Worm (Caenorhabditis elegans) whole organism, L4/young adult: ENCODE measurements around the gene M02E1.3.
A peak's percentile ranks its signal among the peaks of the same experiment; 100 is the strongest.
"Not testable (repeated sequence)": the region's sequence is repeated elsewhere in the genome, so short reads cannot be mapped to it uniquely, and the experiment has no call there.

ENCODE experiments used
- W03F9.2 ChIP-seq: fragments of 150-350 bp; optimal IDR thresholded peaks from 2 replicates; lab custom pipeline; 2014; ENCODE audit warnings: missing biosample characterization, missing genetic modification characterization
- dao-5 ChIP-seq: sonication (generic microtip); optimal IDR thresholded peaks from 2 replicates; lab custom pipeline; 2016; ENCODE audit warnings: missing genotype, missing genetic modification characterization, moderate library complexity, missing compliant biosample characterization
- him-1 ChIP-seq: sonication (generic microtip); optimal IDR thresholded peaks from 2 replicates; lab custom pipeline; 2016; ENCODE audit warnings: missing genotype, missing genetic modification reagents, missing genetic modification characterization, missing compliant biosample characterization

Gene M02E1.3

DNA sequence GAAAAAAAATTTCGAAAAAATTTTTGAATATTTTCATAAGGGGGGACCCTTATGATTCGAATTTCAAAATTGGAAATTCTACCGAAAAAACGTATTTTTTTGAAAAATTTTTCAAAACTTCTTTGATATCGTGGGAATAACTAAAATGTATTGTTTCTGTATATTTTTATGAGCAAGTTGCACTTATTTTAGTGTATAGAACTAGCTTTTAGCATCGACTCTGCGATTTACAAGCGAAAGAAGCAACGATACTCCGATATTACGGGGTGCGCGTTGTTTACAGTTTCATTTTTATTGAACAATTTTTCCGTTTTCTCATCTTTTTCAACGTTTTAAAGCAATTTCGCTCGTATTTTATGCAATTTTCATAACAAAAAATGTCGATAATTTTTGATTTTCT lies at the start of gene M02E1.3:
Gene M02E1.3 (plus strand): TSS at position 301 of the 400 bp plus-strand sequence.
- not testable (repeated sequence) for TF ChIP-seq him-1, dao-5, W03F9.2 (tag; lab: Kevin White, UChicago)

DNA sequence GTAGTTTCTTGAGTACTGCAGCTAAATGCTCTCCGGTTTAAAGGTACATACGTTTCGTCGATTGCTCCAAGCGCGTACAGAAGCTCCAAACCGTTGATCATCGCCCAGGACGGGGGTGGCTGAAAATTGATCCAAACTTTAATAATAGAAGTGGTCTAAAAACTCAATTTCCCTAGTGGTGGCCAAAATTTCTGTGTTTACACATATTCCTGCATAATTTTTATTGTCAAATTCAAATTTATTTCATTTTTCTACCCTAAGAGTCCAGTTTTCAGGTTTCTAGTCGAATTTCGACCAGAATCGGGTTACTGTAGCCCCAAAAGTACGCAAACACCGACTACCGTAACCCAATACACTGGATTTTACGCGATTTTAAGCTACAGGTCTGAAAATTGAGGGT lies 48.4 kb upstream of the M02E1.3 start, which contains the start of gene Y108F1.5:
Gene Y108F1.5 (minus strand): TSS at position 101 of the 400 bp plus-strand sequence.
- not testable (repeated sequence) for TF ChIP-seq W03F9.2, dao-5, him-1 (tag; lab: Kevin White, UChicago)

DNA sequence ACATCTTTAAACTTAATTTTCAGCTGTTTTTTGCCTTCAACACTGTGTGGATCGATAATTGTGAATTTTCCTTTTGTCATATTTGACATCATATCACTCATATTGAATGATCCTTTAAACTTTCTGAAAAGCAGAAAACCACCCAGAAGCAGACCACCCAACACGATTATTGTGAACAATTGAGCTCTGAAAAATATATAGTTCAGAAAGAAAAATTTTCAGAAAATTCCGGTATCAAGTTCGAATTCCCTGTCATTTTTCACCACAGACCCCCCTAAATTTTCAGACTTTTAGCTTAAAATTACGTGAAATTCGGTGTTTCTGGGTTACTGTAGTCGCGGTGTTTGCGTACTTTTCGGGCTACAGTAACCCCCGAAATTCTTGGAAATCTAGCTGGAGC lies 36.2 kb upstream of the M02E1.3 start, which contains the start of gene Y47C4A.1:
Gene Y47C4A.1 (minus strand): TSS at position 101 of the 400 bp plus-strand sequence.
- TF ChIP-seq W03F9.2, him-1, dao-5 (tag; lab: Kevin White, UChicago): not testable (repeated sequence)

DNA sequence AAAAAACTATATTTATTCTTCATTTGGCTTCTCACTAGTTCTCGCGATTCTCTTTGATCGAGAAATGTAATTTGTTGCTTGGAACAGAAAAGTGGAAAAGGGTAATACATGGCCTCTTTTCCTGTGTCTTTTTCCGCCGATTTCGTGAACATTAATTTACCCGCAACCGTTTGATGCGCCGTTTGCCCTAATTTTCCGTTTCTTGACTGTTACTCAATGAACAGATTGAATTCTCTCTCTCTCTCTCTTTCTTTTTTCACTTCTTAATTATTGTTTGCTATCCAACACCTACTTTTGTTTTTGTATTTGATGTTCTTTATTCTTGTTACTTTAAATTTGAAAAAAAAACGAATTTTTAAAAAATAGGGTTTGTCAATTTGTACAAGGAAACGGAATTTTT lies 26.6 kb upstream of the M02E1.3 start:
- TF ChIP-seq dao-5 (tag; lab: Kevin White, UChicago) (no peak), W03F9.2 (tag; lab: Kevin White, UChicago) (no peak), him-1 (tag; lab: Kevin White, UChicago) (no peak)

DNA sequence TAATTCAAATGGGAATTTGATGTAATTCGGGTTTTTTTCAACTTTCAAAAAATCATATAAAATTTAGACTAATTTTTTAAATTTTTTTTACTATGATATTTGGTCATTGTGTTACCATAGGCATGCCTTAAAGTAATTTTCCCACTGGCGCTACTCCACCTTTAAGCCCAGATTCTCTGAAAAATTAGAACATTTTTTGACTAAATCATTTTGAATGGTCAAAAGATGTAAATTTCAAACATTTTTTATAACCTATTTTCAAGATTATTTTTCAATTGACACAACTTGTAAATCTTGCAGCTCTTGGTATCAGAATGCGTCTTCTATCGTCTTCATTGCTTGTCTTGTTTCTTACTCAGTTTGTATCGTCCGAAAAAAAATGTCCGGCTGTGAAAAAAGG lies 25.4 kb upstream of the M02E1.3 start, which contains the start of gene R57.2:
Gene R57.2 (plus strand): TSS at position 301 of the 400 bp plus-strand sequence.
- TF ChIP-seq him-1 (tag; lab: Kevin White, UChicago) (no peak), dao-5 (tag; lab: Kevin White, UChicago) (no peak), W03F9.2 (tag; lab: Kevin White, UChicago) (no peak)

DNA sequence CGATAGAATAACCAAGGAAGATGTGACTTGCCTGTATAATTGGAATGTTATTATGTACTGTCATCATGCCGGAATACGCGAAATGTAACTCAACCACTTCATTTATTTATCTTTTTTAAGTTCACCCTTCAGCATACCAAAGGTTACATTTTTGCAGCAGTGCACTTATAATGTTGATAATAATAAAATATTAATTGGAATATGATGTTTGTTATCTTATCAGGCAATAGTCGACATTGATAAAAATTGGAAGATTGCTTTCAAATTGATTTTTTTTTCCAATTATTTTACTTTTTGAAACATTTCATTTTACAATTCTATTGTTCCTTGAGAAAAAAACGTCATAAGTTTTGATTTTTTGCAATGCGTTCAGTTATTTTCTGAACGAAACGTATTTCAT lies 23.2 kb upstream of the M02E1.3 start:
- TF ChIP-seq him-1 (tag; lab: Kevin White, UChicago) (no peak), dao-5 (tag; lab: Kevin White, UChicago) (no peak), W03F9.2 (tag; lab: Kevin White, UChicago) (no peak)

DNA sequence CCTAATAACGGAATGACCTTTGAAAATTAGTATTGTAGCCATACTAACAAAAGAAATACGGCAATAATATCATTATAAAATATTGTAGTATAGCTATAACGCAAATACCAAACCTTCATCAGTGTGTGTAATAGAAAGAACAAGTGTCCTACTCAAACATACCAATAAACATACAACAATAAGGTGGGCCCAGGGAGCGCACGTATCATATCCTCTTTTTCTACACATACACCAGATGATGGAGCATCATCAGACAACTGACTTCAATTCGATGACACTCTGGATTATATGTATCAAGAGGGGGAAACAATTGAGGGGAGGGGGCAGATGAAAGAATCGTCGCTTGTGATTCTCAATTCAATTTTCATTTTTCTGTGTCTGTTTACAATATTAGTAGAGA lies 22.1 kb upstream of the M02E1.3 start:
- TF ChIP-seq dao-5 (tag; lab: Kevin White, UChicago) (no peak), W03F9.2 (tag; lab: Kevin White, UChicago) (no peak), him-1 (tag; lab: Kevin White, UChicago) (no peak)

DNA sequence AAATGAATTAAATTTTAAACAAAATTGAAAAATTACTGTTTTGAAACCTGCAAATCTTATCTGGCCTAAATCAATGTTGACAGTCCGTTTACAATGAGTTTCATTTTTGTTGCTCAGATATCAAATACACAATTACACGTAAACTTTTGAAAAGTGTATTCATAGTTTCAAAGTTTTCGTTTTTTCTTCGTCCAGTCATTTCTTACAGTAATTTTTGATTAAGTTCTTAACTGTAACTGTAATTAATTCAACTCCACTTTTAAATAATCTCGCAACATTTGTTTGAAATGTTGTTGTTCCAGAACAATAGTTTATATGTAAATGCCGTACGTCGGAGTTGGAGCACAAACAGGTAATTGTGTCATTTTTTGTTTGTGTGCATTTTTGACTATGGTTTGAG lies 20.8 kb upstream of the M02E1.3 start, which contains the start of gene gcp-2.1:
Gene gcp-2.1 (plus strand): TSS at position 301 of the 400 bp plus-strand sequence.
- TF ChIP-seq dao-5 (tag; lab: Kevin White, UChicago): no peak
- TF ChIP-seq W03F9.2 (tag; lab: Kevin White, UChicago): no peak
- TF ChIP-seq him-1 (tag; lab: Kevin White, UChicago): no peak

DNA sequence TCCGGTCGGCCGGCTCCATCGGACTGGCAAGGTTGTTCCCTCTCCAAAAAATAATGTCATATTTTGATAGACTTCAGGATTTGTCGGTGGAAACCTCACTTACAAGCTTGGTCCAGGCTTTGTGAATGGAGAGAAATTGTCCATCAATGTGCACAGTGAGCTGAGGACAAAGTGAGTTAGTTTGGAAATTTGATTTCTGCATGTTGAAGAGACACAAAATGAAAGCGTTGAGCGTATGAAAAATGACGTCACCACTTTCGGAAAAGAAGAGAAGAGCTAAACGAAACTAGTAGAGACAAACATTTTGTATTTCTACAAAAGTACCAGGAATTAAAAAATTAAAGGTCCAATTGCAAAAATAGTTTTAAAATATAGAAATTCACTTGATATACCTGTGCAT lies 17.3 kb upstream of the M02E1.3 start:
- TF ChIP-seq dao-5 (tag; lab: Kevin White, UChicago) (no peak), W03F9.2 (tag; lab: Kevin White, UChicago) (no peak), him-1 (tag; lab: Kevin White, UChicago) (no peak)

DNA sequence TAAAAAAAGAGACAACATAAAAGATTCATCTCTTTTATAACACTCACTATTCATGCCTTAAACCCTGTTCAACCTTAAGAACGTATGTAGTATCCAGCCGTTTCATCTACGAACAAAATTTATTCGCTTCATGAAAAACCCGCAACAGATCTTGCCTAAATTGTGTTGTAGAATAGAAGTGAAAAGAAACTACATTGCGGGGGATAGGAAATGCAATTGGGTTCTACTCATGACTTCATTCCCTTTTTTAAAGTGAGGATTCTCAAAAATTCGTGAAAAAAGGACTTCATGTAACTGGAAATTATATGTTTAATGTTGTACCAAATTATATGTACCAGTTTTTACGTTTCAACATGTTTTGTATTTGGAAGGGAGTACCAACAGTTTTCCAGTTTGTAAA lies 13.2 kb upstream of the M02E1.3 start:
- TF ChIP-seq dao-5 (tag; lab: Kevin White, UChicago) (no peak), W03F9.2 (tag; lab: Kevin White, UChicago) (no peak), him-1 (tag; lab: Kevin White, UChicago) (no peak)

DNA sequence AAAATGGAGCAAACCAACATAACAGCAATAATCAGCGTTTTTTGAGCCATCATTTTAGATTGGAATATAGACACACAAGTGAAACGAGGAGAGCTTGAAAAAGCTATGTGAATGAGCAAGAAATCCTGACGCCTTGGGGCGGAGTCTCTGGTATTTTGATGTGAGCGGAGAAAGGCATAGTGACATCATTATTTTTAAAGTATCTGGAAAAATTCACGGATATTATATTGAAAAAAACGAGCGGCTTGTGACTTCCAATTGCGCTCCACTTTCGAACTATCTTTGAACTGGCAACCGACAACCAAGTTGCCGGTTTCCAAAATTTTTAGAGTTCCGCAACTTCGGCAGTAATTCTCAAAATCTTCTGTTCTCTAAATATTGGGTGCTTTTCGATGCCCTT lies 11.1 kb upstream of the M02E1.3 start, which contains the start of gene nlp-64:
Gene nlp-64 (minus strand): TSS at position 101 of the 400 bp plus-strand sequence.
- no peak for TF ChIP-seq W03F9.2 (tag; lab: Kevin White, UChicago)
- TF ChIP-seq him-1 (tag; lab: Kevin White, UChicago): no peak
- TF ChIP-seq dao-5 (tag; lab: Kevin White, UChicago): no peak

DNA sequence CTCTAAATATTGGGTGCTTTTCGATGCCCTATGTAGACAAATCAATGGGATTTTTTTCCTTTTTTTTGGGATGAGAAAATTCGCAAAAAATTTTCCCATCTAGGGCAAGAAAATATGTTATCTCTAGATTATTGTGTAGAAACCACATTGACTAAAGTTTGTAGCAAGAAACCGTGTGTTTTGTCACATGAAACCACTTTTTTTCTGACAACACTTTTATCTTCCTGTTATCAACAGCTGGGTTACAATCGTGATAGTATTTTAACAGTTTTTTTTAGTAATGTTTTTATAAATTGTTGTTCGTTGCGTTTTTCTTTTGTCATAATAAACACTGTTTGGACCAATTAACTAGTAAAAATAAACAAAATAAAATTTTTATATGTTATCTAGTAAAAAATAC lies 10.1 kb upstream of the M02E1.3 start:
- TF ChIP-seq dao-5 (tag; lab: Kevin White, UChicago): no peak
- TF ChIP-seq him-1 (tag; lab: Kevin White, UChicago): no peak
- TF ChIP-seq W03F9.2 (tag; lab: Kevin White, UChicago): no peak

DNA sequence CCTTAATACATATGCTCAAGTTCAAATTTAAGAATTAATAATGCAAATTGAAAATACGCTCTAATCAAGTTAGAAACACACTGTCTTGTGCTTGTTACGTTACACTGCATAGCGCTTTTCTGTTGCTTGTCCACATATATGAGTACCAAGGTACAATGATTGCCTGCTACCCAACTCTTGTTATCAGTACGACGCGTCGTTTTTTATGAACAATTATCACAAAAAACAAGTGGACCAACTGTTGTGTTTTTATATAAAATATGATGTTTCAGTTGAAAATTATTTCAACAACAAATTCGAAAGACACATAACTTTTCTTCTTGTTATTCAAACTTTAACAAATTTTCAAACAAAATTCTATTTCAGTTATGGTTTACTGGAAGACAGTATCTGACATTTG lies 9.4 kb upstream of the M02E1.3 start, which contains the start of gene M02E1.4:
Gene M02E1.4 (plus strand): TSS at position 367 of the 400 bp plus-strand sequence.
- TF ChIP-seq dao-5 (tag; lab: Kevin White, UChicago) (no peak), W03F9.2 (tag; lab: Kevin White, UChicago) (no peak), him-1 (tag; lab: Kevin White, UChicago) (no peak)

DNA sequence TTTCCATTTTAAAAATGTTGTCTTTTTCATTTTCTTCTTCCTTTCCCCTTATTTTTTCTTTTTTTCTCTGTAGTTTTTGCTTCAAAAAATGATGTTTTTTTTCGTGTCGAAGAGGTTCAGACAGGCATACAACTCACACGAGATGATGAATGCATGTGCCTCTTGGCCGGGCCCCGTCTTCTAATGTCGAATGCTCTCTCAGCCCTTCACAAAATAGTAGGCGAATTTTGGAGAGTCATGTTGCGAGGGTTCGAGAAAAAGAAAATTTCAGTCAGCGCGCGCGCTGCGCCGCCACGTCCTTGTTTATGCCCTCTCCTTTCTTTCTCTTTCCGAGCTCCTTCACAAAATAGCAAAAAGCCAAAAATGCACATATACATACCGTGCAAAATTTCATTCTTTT lies 1.7 kb downstream of the M02E1.3 start:
- peak; percentile 45 for TF ChIP-seq W03F9.2 (tag; lab: Kevin White, UChicago)
- TF ChIP-seq dao-5 (tag; lab: Kevin White, UChicago): no peak
- peak; percentile 43 for TF ChIP-seq him-1 (tag; lab: Kevin White, UChicago)
